Fruit fly (Drosophila melanogaster) whole organism, embryonic: ENCODE data around the gene Golgin84.
A peak's percentile ranks its signal among the peaks of the same experiment; 100 is the strongest.

Experiments
- Bdp1 ChIP-seq: fragments of 200-800 bp; sonication (Bioruptor generic); optimal IDR thresholded peaks from 3 replicates; lab custom pipeline; 2016; ENCODE audit warnings: missing biosample characterization, missing genetic modification characterization
- CG10147 ChIP-seq: fragments of 200-800 bp; sonication (Bioruptor generic); optimal IDR thresholded peaks from 2 replicates; lab custom pipeline; 2019; ENCODE audit warnings: missing biosample characterization, mild to moderate bottlenecking, missing genetic modification characterization, moderate library complexity
- CG11398 ChIP-seq: fragments of 200-800 bp; sonication (Bioruptor generic); optimal IDR thresholded peaks from 2 replicates; lab custom pipeline; 2016; ENCODE audit warnings: missing biosample characterization, missing genetic modification characterization
- CG12299 ChIP-seq: fragments of 200-800 bp; sonication (Bioruptor generic); optimal IDR thresholded peaks from 2 replicates; lab custom pipeline; 2018; ENCODE audit warnings: missing biosample characterization, mild to moderate bottlenecking, missing genetic modification characterization
- CG15011 ChIP-seq: fragments of 200-800 bp; sonication (Bioruptor generic); optimal IDR thresholded peaks from 3 replicates; lab custom pipeline; 2018; ENCODE audit warnings: missing biosample characterization, mild to moderate bottlenecking, missing genetic modification characterization
- CG15269 ChIP-seq: fragments of 200-800 bp; sonication (Bioruptor generic); optimal IDR thresholded peaks from 2 replicates; lab custom pipeline; 2018; ENCODE audit warnings: missing biosample characterization, mild to moderate bottlenecking, missing genetic modification characterization, moderate library complexity
- CG1529 ChIP-seq: fragments of 200-800 bp; sonication (Bioruptor generic); optimal IDR thresholded peaks from 3 replicates; lab custom pipeline; 2018; ENCODE audit warnings: missing biosample characterization, missing genetic modification characterization
- CG16863 ChIP-seq: fragments of 200-800 bp; sonication (Bioruptor generic); optimal IDR thresholded peaks from 3 replicates; lab custom pipeline; 2016; ENCODE audit warnings: missing biosample characterization, missing genetic modification characterization
- CG17612 ChIP-seq: fragments of 200-800 bp; sonication (Bioruptor generic); IDR thresholded peaks from 2 replicates; pipeline ENCODE4 v1.3.6; 2022; ENCODE audit warnings: missing biosample characterization, missing genetic modification characterization
- CG18599 ChIP-seq: fragments of 200-800 bp; sonication (Bioruptor generic); optimal IDR thresholded peaks from 3 replicates; lab custom pipeline; 2017; ENCODE audit warnings: missing biosample characterization, missing genetic modification characterization, mild to moderate bottlenecking, moderate library complexity, missing genetic modification reagents
- CG18619 ChIP-seq: fragments of 200-800 bp; sonication (Bioruptor generic); optimal IDR thresholded peaks from 3 replicates; lab custom pipeline; 2017; ENCODE audit warnings: missing biosample characterization, mild to moderate bottlenecking, missing genetic modification characterization
- CG33213 ChIP-seq: fragments of 200-800 bp; sonication (Bioruptor generic); optimal IDR thresholded peaks from 3 replicates; lab custom pipeline; 2016; ENCODE audit warnings: missing biosample characterization, missing genetic modification characterization
- CG4328 ChIP-seq: fragments of 200-800 bp; sonication (Bioruptor generic); optimal IDR thresholded peaks from 3 replicates; lab custom pipeline; 2017; ENCODE audit warnings: missing biosample characterization, missing genetic modification reagents, missing genetic modification characterization
- CG4404 ChIP-seq: fragments of 200-800 bp; sonication (Bioruptor generic); IDR thresholded peaks from 2 replicates; pipeline ENCODE4 v1.3.6; 2022; ENCODE audit warnings: missing biosample characterization, missing genetic modification characterization
- CG4707 ChIP-seq: fragments of 200-800 bp; sonication (Bioruptor generic); optimal IDR thresholded peaks from 2 replicates; lab custom pipeline; 2018; ENCODE audit warnings: missing biosample characterization, mild to moderate bottlenecking, missing genetic modification characterization, moderate library complexity
- CG4730 ChIP-seq: fragments of 200-800 bp; sonication (Bioruptor generic); IDR thresholded peaks from 2 replicates; pipeline ENCODE4 v1.3.6; 2022; ENCODE audit warnings: missing biosample characterization, missing genetic modification characterization
- CG6791 ChIP-seq: fragments of 200-800 bp; sonication (Bioruptor generic); IDR thresholded peaks from 3 replicates; pipeline ENCODE4 v1.3.6; 2022; ENCODE audit warnings: missing biosample characterization, missing genetic modification characterization; ENCODE audit not compliant: partially characterized antibody
- CG7357 ChIP-seq: fragments of 200-800 bp; sonication (Bioruptor generic); IDR thresholded peaks from 3 replicates; pipeline ENCODE4 v1.3.6; 2022; ENCODE audit warnings: missing biosample characterization, missing genetic modification characterization
- CG7786 ChIP-seq: fragments of 200-800 bp; sonication (Bioruptor generic); optimal IDR thresholded peaks from 2 replicates; lab custom pipeline; 2016; ENCODE audit warnings: missing biosample characterization, missing genetic modification characterization
- CG7963 ChIP-seq: fragments of 200-800 bp; sonication (Bioruptor generic); IDR thresholded peaks from 3 replicates; pipeline ENCODE4 v1.3.6; 2022; ENCODE audit warnings: missing biosample characterization, missing genetic modification characterization; ENCODE audit not compliant: partially characterized antibody
- D ChIP-seq, 2 experiments: fragments of 200-800 bp in 1 of 2; fragments of >200 bp in 1 of 2; sonication (Bioruptor generic) in 1 of 2; optimal IDR thresholded peaks; 2 replicates in 1 of 2; 3 replicates in 1 of 2; lab custom pipeline; 2017; ENCODE audit warnings: mild to moderate bottlenecking in 1 of 2, missing biosample characterization in 1 of 2, missing genetic modification characterization in 1 of 2, missing genetic modification reagents in 1 of 2
- D19B ChIP-seq: fragments of 200-800 bp; sonication (Bioruptor generic); optimal IDR thresholded peaks from 2 replicates; lab custom pipeline; 2017; ENCODE audit warnings: missing biosample characterization, mild to moderate bottlenecking, missing genetic modification characterization
- Dip2 ChIP-seq: fragments of 200-800 bp; sonication (Bioruptor generic); IDR thresholded peaks from 2 replicates; pipeline ENCODE4 v1.3.6; 2022; ENCODE audit warnings: missing biosample characterization, missing genetic modification characterization
- Ets65A ChIP-seq: fragments of 200-800 bp; sonication (Bioruptor generic); peaks from one replicate; lab custom pipeline; 2016; ENCODE audit warnings: missing biosample characterization, missing genetic modification characterization
- GATAe ChIP-seq: fragments of 200-800 bp; sonication (Bioruptor generic); conservative IDR thresholded peaks from 2 replicates; pipeline ENCODE4 v1.3.6; 2022; ENCODE audit warnings: missing biosample characterization, missing genetic modification characterization
- Hr39 ChIP-seq: fragments of >200 bp; optimal IDR thresholded peaks from 2 replicates; lab custom pipeline; 2017
- Meics ChIP-seq: fragments of 200-800 bp; sonication (Bioruptor generic); optimal IDR thresholded peaks from 2 replicates; lab custom pipeline; 2017; ENCODE audit warnings: missing biosample characterization, mild to moderate bottlenecking, missing genetic modification characterization
- Mrtf ChIP-seq: fragments of 200-800 bp; sonication (Bioruptor generic); IDR thresholded peaks from 3 replicates; pipeline ENCODE4 v1.3.6; 2022; ENCODE audit warnings: missing biosample characterization, missing genetic modification characterization
- Usf ChIP-seq: fragments of 200-800 bp; sonication (Bioruptor generic); optimal IDR thresholded peaks from 2 replicates; lab custom pipeline; 2017; ENCODE audit warnings: missing genotype, missing biosample characterization, missing genetic modification characterization
- bsh ChIP-seq, 2 experiments: fragments of 200-800 bp; sonication (Bioruptor generic); optimal IDR thresholded peaks; 2 replicates each; lab custom pipeline; 2017 to 2018; ENCODE audit warnings: mild to moderate bottlenecking in 2 of 2, missing biosample characterization in 2 of 2, missing genetic modification characterization in 2 of 2, moderate library complexity in 1 of 2
- crol ChIP-seq: fragments of 200-800 bp; sonication (Bioruptor generic); IDR thresholded peaks from 2 replicates; pipeline ENCODE4 v1.3.6; 2022; ENCODE audit warnings: missing biosample characterization, missing genetic modification characterization
- dati ChIP-seq: fragments of 200-800 bp; sonication (Bioruptor generic); IDR thresholded peaks from 2 replicates; pipeline ENCODE4 v1.3.6; 2022; ENCODE audit warnings: missing biosample characterization, missing genetic modification characterization
- dm ChIP-seq: fragments of 200-800 bp; sonication (Bioruptor generic); optimal IDR thresholded peaks from 3 replicates; lab custom pipeline; 2016; ENCODE audit warnings: missing biosample characterization, missing genetic modification characterization
- dmrt99B ChIP-seq: fragments of 200-800 bp; sonication (Bioruptor generic); optimal IDR thresholded peaks from 2 replicates; lab custom pipeline; 2018; ENCODE audit warnings: missing biosample characterization, mild to moderate bottlenecking, missing genetic modification characterization, moderate library complexity
- ewg ChIP-seq: fragments of 200-800 bp; sonication (Bioruptor generic); optimal IDR thresholded peaks from 3 replicates; lab custom pipeline; 2017; ENCODE audit warnings: mild to moderate bottlenecking, missing biosample characterization, missing genetic modification reagents, missing genetic modification characterization
- exex ChIP-seq: fragments of 200-800 bp; sonication (Bioruptor generic); optimal IDR thresholded peaks from 4 replicates; lab custom pipeline; 2018; ENCODE audit warnings: missing biosample characterization, mild to moderate bottlenecking, missing genetic modification characterization, moderate library complexity
- fd3F ChIP-seq: fragments of 200-800 bp; sonication (Bioruptor generic); optimal IDR thresholded peaks from 2 replicates; lab custom pipeline; 2018; ENCODE audit warnings: missing biosample characterization, mild to moderate bottlenecking, missing genetic modification characterization, moderate library complexity
- fd64A ChIP-seq: fragments of 200-800 bp; sonication (Bioruptor generic); optimal IDR thresholded peaks from 3 replicates; lab custom pipeline; 2018; ENCODE audit warnings: missing biosample characterization, mild to moderate bottlenecking, missing genetic modification characterization
- gsb-n ChIP-seq: fragments of 200-800 bp; sonication (Bioruptor generic); optimal IDR thresholded peaks from 3 replicates; lab custom pipeline; 2018; ENCODE audit warnings: missing biosample characterization, mild to moderate bottlenecking, missing genetic modification characterization
- org-1 ChIP-seq: fragments of 200-800 bp; sonication (Bioruptor generic); optimal IDR thresholded peaks from 2 replicates; lab custom pipeline; 2017; ENCODE audit warnings: missing biosample characterization, missing genetic modification characterization
- phol ChIP-seq: fragments of 200-800 bp; sonication (Bioruptor generic); optimal IDR thresholded peaks from 3 replicates; lab custom pipeline; 2018; ENCODE audit warnings: missing biosample characterization, mild to moderate bottlenecking, missing genetic modification characterization, moderate library complexity
- pita ChIP-seq: fragments of 200-800 bp; sonication (Bioruptor generic); optimal IDR thresholded peaks from 2 replicates; lab custom pipeline; 2017; ENCODE audit warnings: missing biosample characterization, mild to moderate bottlenecking, missing genetic modification characterization
- prd ChIP-seq, 3 experiments: fragments of >200 bp in 2 of 3; fragments of 200-800 bp in 1 of 3; sonication (Bioruptor generic) in 1 of 3; optimal IDR thresholded peaks in 2 of 3; IDR thresholded peaks in 1 of 3; 2 replicates in 2 of 3; 3 replicates in 1 of 3; pipeline versions ENCODE4 v1.3.6 to Lab custom; 2017 to 2022; ENCODE audit warnings: missing biosample characterization in 1 of 3, missing genetic modification characterization in 1 of 3
- salm ChIP-seq: fragments of 200-800 bp; sonication (Bioruptor generic); optimal IDR thresholded peaks from 2 replicates; lab custom pipeline; 2018; ENCODE audit warnings: missing biosample characterization, mild to moderate bottlenecking, missing genetic modification characterization
- sd ChIP-seq: fragments of 200-800 bp; sonication (Bioruptor generic); optimal IDR thresholded peaks from 3 replicates; lab custom pipeline; 2018; ENCODE audit warnings: missing biosample characterization, mild to moderate bottlenecking, missing genetic modification characterization, moderate library complexity
- slp2 ChIP-seq: fragments of 200-800 bp; sonication (Bioruptor generic); optimal IDR thresholded peaks from 2 replicates; lab custom pipeline; 2016; ENCODE audit warnings: missing biosample characterization, missing genetic modification characterization
- stwl ChIP-seq: fragments of 200-800 bp; sonication (Bioruptor generic); optimal IDR thresholded peaks from 3 replicates; lab custom pipeline; 2018; ENCODE audit warnings: missing biosample characterization, mild to moderate bottlenecking, missing genetic modification characterization, moderate library complexity
- vnd ChIP-seq: fragments of 200-800 bp; sonication (Bioruptor generic); IDR thresholded peaks from 3 replicates; pipeline ENCODE4 v1.3.6; 2022; ENCODE audit warnings: missing biosample characterization, missing genetic modification characterization; ENCODE audit not compliant: partially characterized antibody

Golgin84 gene

dm6 chr3R:24318217-24319082 is 39.3 kb downstream of the Golgin84 start, which contains the start of the genes Nab2 and BRWD3 (continued):
- TF ChIP-seq sd (tag; lab: Kevin White, UChicago) (no peak), ewg (GFP tag; lab: Kevin White, UChicago) (no peak), D (optimal IDR thresholded peaks at IDR 0.05; lab: Kevin White, UChicago) (no peak), D (GFP tag; optimal IDR thresholded peaks at IDR 0.05; lab: Kevin White, UChicago) (no peak), D19B (GFP tag; lab: Kevin White, UChicago) (no peak), dati (GFP tag; lab: Robert Waterston, UW) (no peak), crol (GFP tag; lab: Robert Waterston, UW) (no peak), Hr39 (lab: Kevin White, UChicago) (no peak), fd3F (GFP tag; lab: Kevin White, UChicago) (peak; percentile 22), CG33213 (GFP tag; lab: Kevin White, UChicago) (no peak), stwl (tag; lab: Kevin White, UChicago) (peak; percentile 23), vnd (peak; percentile 57), CG4707 (no peak), CG16863 (GFP tag; lab: Kevin White, UChicago) (no peak), CG15269 (tag; lab: Kevin White, UChicago) (no peak), CG7357 (GFP tag; lab: Robert Waterston, UW) (peak; percentile 41; the same call in 1 of the 3 replicates), exex (tag; lab: Kevin White, UChicago) (no peak), prd (optimal IDR thresholded peaks at IDR 0.05; lab: Kevin White, UChicago) (no peak), prd (GFP tag; IDR thresholded peaks at IDR 0.05; lab: Robert Waterston, UW) (peak; percentile 56), dmrt99B (tag; lab: Kevin White, UChicago) (no peak), Mrtf (no peak), fd64A (GFP tag; lab: Kevin White, UChicago) (no peak), phol (tag; lab: Kevin White, UChicago) (peak; percentile 65), bsh (GFP tag; optimal IDR thresholded peaks at IDR 0.05; lab: Kevin White, UChicago) (no peak), CG11398 (no peak), slp2 (GFP tag; lab: Kevin White, UChicago) (no peak), pita (GFP tag; lab: Kevin White, UChicago) (no peak), CG1529 (no peak), CG10147 (GFP tag; lab: Kevin White, UChicago) (no peak), Ets65A (GFP tag; lab: Kevin White, UChicago) (peak; percentile 84), Dip2 (GFP tag; lab: Robert Waterston, UW) (no peak), CG6791 (GFP tag; lab: Robert Waterston, UW) (peak; percentile 85), CG7786 (no peak), CG7963 (peak; percentile 69; the same call in 2 of the 3 replicates), GATAe (GFP tag; lab: Robert Waterston, UW) (no peak), Usf (no peak), CG17612 (no peak), CG4328 (peak; percentile 32), CG12299 (no peak), dm (GFP tag; lab: Kevin White, UChicago) (no peak), org-1 (GFP tag; lab: Kevin White, UChicago) (no peak), Meics (GFP tag; lab: Kevin White, UChicago) (no peak), Bdp1 (GFP tag; lab: Kevin White, UChicago) (no peak), CG18619 (GFP tag; lab: Kevin White, UChicago) (peak; percentile 45), CG15011 (GFP tag; lab: Kevin White, UChicago) (no peak), gsb-n (tag; lab: Kevin White, UChicago) (no peak), CG18599 (GFP tag; lab: Kevin White, UChicago) (no peak), CG4404 (no peak), salm (tag; lab: Kevin White, UChicago) (no peak), CG4730 (GFP tag; lab: Robert Waterston, UW) (no peak)
